Worm (Caenorhabditis elegans) whole organism, L1 larva: Measurements from ENCODE around the gene F40A3.1.
A peak's percentile ranks its signal among the peaks of the same experiment; 100 is the strongest.

Source experiments
- C04F5.9 ChIP-seq: sonication (generic microtip); optimal IDR thresholded peaks from 2 replicates; lab custom pipeline; 2016; ENCODE audit warnings: missing genetic modification characterization, missing compliant biosample characterization
- C16A3.4 ChIP-seq: fragments of 150-350 bp; optimal IDR thresholded peaks from 2 replicates; lab custom pipeline; 2014; ENCODE audit warnings: missing biosample characterization, missing genetic modification characterization
- Y116A8C.19 ChIP-seq: sonication (generic microtip); optimal IDR thresholded peaks from 2 replicates; lab custom pipeline; 2016; ENCODE audit warnings: missing compliant biosample characterization, missing genetic modification characterization, borderline replicate concordance
- aha-1 ChIP-seq: fragments of 150-350 bp; optimal IDR thresholded peaks from 2 replicates; lab custom pipeline; 2014; ENCODE audit warnings: missing biosample characterization, missing genetic modification characterization
- aly-2 ChIP-seq: fragments of 150-350 bp; optimal IDR thresholded peaks from 2 replicates; lab custom pipeline; 2014; ENCODE audit warnings: missing biosample characterization, missing genetic modification characterization
- ceh-90 ChIP-seq: sonication (generic microtip); optimal IDR thresholded peaks from 2 replicates; lab custom pipeline; 2016; ENCODE audit warnings: missing genetic modification characterization, missing compliant biosample characterization
- dpl-1 ChIP-seq, 3 experiments: fragments of 150-350 bp in 2 of 3; sonication (generic microtip) in 1 of 3; optimal IDR thresholded peaks; 2 replicates each; lab custom pipeline; 2014 to 2017; ENCODE audit warnings: missing biosample characterization in 3 of 3, missing genetic modification characterization in 3 of 3, missing genetic modification reagents in 3 of 3
- dsc-1 ChIP-seq: sonication (generic microtip); optimal IDR thresholded peaks from 2 replicates; lab custom pipeline; 2016; ENCODE audit warnings: mild to moderate bottlenecking, missing genetic modification characterization, missing compliant biosample characterization
- egl-27 ChIP-seq, 2 experiments: fragments of 150-350 bp in 1 of 2; sonication (generic microtip); optimal IDR thresholded peaks; 3 replicates each; lab custom pipeline; 2017 to 2018; ENCODE audit warnings: missing biosample characterization in 2 of 2, missing genetic modification characterization in 2 of 2, missing genetic modification reagents in 2 of 2
- elt-2 ChIP-seq: sonication (generic microtip); optimal IDR thresholded peaks from 2 replicates; lab custom pipeline; 2016; ENCODE audit warnings: missing genetic modification characterization, mild to moderate bottlenecking, inconsistent platforms, missing compliant biosample characterization, missing genetic modification reagents
- fkh-10 ChIP-seq: sonication (generic microtip); optimal IDR thresholded peaks from 2 replicates; lab custom pipeline; 2017; ENCODE audit warnings: missing biosample characterization, missing genetic modification reagents, missing genetic modification characterization
- fkh-8 ChIP-seq: sonication (generic microtip); optimal IDR thresholded peaks from 2 replicates; lab custom pipeline; 2016; ENCODE audit warnings: mild to moderate bottlenecking, missing genetic modification characterization, missing compliant biosample characterization
- hlh-17 ChIP-seq: fragments of 200-800 bp; sonication (Bioruptor generic); optimal IDR thresholded peaks from 2 replicates; lab custom pipeline; 2018; ENCODE audit warnings: missing genetic modification characterization, mild to moderate bottlenecking, missing compliant biosample characterization, moderate library complexity, borderline replicate concordance
- jun-1 ChIP-seq: fragments of 150-350 bp; optimal IDR thresholded peaks from 2 replicates; lab custom pipeline; 2014; ENCODE audit warnings: missing biosample characterization, missing genetic modification reagents, missing genetic modification characterization
- lin-35 ChIP-seq, 2 experiments: fragments of 150-350 bp; optimal IDR thresholded peaks; 2 replicates each; lab custom pipeline; 2014; ENCODE audit warnings: missing biosample characterization in 2 of 2, missing genetic modification characterization in 2 of 2, missing genetic modification reagents in 2 of 2
- lir-3 ChIP-seq: sonication (generic microtip); optimal IDR thresholded peaks from 2 replicates; lab custom pipeline; 2016; ENCODE audit warnings: mild to moderate bottlenecking, missing genetic modification characterization, moderate library complexity, missing compliant biosample characterization; ENCODE audit not compliant: poor library complexity
- mab-9 ChIP-seq: fragments of 200-800 bp; sonication (Bioruptor generic); IDR thresholded peaks from 2 replicates; pipeline ENCODE4 v1.3.6; 2022; ENCODE audit warnings: missing genetic modification reagents, missing genetic modification characterization, missing compliant biosample characterization
- mdl-1 ChIP-seq, 2 experiments: fragments of 150-350 bp; optimal IDR thresholded peaks; 2 replicates each; lab custom pipeline; 2014 to 2017; ENCODE audit warnings: missing biosample characterization in 2 of 2, missing genetic modification characterization in 2 of 2, inconsistent platforms in 1 of 2
- mef-2 ChIP-seq: fragments of 150-350 bp; optimal IDR thresholded peaks from 2 replicates; lab custom pipeline; 2014; ENCODE audit warnings: missing biosample characterization, missing genetic modification characterization
- nhr-12 ChIP-seq: sonication (generic microtip); optimal IDR thresholded peaks from 2 replicates; lab custom pipeline; 2017; ENCODE audit warnings: missing biosample characterization, missing genetic modification characterization
- nhr-20 ChIP-seq: sonication (generic microtip); optimal IDR thresholded peaks from 2 replicates; lab custom pipeline; 2016; ENCODE audit warnings: mild to moderate bottlenecking, missing genetic modification characterization, missing compliant biosample characterization
- nhr-237 ChIP-seq: fragments of 150-350 bp; optimal IDR thresholded peaks from 2 replicates; lab custom pipeline; 2014; ENCODE audit warnings: missing biosample characterization, missing genetic modification characterization
- nhr-71 ChIP-seq: sonication (generic microtip); optimal IDR thresholded peaks from 2 replicates; lab custom pipeline; 2016; ENCODE audit warnings: mild to moderate bottlenecking, missing genetic modification characterization, moderate library complexity, missing compliant biosample characterization
- nhr-85 ChIP-seq: sonication (generic microtip); peaks from one replicate; lab custom pipeline; 2016; ENCODE audit warnings: missing genetic modification characterization, inconsistent platforms, missing compliant biosample characterization
- nhr-90 ChIP-seq: sonication (generic microtip); optimal IDR thresholded peaks from 2 replicates; lab custom pipeline; 2016; ENCODE audit warnings: mild to moderate bottlenecking, missing genetic modification characterization, missing compliant biosample characterization; ENCODE audit not compliant: poor library complexity
- pqm-1 ChIP-seq: sonication (generic microtip); optimal IDR thresholded peaks from 3 replicates; lab custom pipeline; 2017; ENCODE audit warnings: missing biosample characterization, missing genetic modification characterization
- snpc-4 ChIP-seq: fragments of 150-350 bp; optimal IDR thresholded peaks from 2 replicates; lab custom pipeline; 2014; ENCODE audit warnings: missing biosample characterization, missing genetic modification characterization
- snu-23 ChIP-seq: sonication (generic microtip); optimal IDR thresholded peaks from 2 replicates; lab custom pipeline; 2016; ENCODE audit warnings: missing genetic modification characterization, missing compliant biosample characterization
- sox-4 ChIP-seq: sonication (generic microtip); optimal IDR thresholded peaks from 2 replicates; lab custom pipeline; 2016; ENCODE audit warnings: missing genetic modification characterization, missing compliant biosample characterization
- unc-30 ChIP-seq: sonication (generic microtip); optimal IDR thresholded peaks from 2 replicates; lab custom pipeline; 2017; ENCODE audit warnings: missing biosample characterization, missing genetic modification characterization
- unc-62 ChIP-seq: fragments of 150-350 bp; optimal IDR thresholded peaks from 2 replicates; lab custom pipeline; 2014; ENCODE audit warnings: missing biosample characterization, missing genetic modification reagents, missing genetic modification characterization
- xbp-1 ChIP-seq: sonication (generic microtip); optimal IDR thresholded peaks from 2 replicates; lab custom pipeline; 2016; ENCODE audit warnings: missing genetic modification characterization, missing compliant biosample characterization
- ztf-11 ChIP-seq, 2 experiments: sonication (generic microtip); optimal IDR thresholded peaks; 2 replicates each; lab custom pipeline; 2016 to 2017; ENCODE audit warnings: missing genetic modification characterization in 2 of 2, missing biosample characterization in 1 of 2, missing compliant biosample characterization in 1 of 2

Gene F40A3.1

DNA sequence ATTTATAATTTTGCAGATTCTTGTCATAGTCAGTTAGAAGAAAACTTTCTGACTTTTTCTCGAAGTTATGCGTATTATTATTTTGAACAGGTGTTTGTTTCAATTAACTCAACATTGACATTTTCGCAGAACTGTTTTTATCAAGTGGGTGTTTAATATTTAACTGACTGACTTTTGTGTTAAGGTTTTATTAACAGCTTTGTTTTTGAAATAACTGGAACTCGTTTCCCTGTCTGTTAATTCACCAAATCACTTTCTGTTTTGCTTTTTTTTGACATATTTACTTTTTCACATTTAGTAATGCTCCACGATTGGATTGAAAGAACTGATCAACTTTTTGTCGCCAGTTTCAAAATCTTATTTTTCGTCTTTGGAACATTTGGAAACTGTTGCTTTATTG lies 34.2 kb downstream of the F40A3.1 start, which contains the start of gene srsx-7:
Gene srsx-7 (plus strand): TSS at position 301 of the 400 bp plus-strand sequence.
- TF ChIP-seq nhr-71 = no peak

DNA sequence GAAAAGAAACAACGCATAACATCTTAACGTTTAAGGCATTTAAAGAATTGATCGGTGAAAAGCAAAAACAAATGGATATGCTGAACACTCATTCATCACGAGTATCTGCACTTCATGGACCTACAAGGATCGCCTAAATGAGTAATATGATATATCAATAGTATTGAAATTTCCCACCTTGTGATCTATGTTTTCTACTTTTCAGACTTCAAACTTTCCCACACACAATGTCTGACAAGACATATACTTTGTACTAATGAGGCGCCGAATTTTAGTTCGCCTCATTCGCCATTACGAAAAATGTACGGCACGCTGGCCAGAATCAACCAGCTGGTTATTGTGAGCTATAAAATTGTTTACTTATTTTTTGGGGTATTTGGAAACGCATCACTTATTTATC lies 35.5 kb downstream of the F40A3.1 start, which contains the start of gene srsx-6:
Gene srsx-6 (plus strand): TSS at position 301 of the 400 bp plus-strand sequence.
- no peak for TF ChIP-seq egl-27 (tag; optimal IDR thresholded peaks at IDR 0.05; lab: Kevin White, UChicago)
- TF ChIP-seq jun-1 (tag; lab: Kevin White, UChicago) = no peak
- TF ChIP-seq aha-1 = no peak
- TF ChIP-seq aly-2 (tag; lab: Kevin White, UChicago) = no peak
- no peak for TF ChIP-seq nhr-20
- no peak for TF ChIP-seq nhr-12
- no peak for TF ChIP-seq elt-2 (tag; lab: Kevin White, UChicago)
- TF ChIP-seq unc-30 = no peak
- no peak for TF ChIP-seq unc-62 (GFP tag; lab: Kevin White, UChicago)
- no peak for TF ChIP-seq lin-35 (GFP tag; optimal IDR thresholded peaks at IDR 0.05; lab: Kevin White, UChicago)
- no peak for TF ChIP-seq sox-4 (tag; lab: Kevin White, UChicago)
- no peak for TF ChIP-seq mef-2
- TF ChIP-seq C16A3.4 (tag; lab: Kevin White, UChicago) = no peak

DNA sequence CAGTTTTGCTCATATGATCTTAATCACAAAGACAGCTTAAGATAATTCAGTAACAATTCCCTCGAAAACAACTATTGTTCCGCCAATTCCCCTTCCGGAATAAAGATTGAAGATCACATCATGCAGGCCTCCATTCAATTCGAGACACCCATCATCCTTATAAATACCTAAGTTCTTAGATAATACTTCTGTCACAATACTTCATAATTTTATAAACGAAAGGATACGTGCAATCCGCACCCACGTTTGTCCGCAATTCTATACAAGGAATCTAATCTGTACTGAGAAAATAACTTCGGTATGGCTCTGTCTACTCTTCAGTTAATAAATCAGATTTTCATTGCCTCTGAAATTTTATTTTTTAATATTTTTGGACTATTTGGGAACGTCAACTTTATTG lies 37.3 kb downstream of the F40A3.1 start, which contains the start of gene srsx-5:
Gene srsx-5 (plus strand): TSS at position 301 of the 400 bp plus-strand sequence.
- no peak for TF ChIP-seq ceh-90
- TF ChIP-seq dsc-1 (tag; lab: Kevin White, UChicago) = peak; percentile 68
- TF ChIP-seq, all 84 proteins: peak for 1

DNA sequence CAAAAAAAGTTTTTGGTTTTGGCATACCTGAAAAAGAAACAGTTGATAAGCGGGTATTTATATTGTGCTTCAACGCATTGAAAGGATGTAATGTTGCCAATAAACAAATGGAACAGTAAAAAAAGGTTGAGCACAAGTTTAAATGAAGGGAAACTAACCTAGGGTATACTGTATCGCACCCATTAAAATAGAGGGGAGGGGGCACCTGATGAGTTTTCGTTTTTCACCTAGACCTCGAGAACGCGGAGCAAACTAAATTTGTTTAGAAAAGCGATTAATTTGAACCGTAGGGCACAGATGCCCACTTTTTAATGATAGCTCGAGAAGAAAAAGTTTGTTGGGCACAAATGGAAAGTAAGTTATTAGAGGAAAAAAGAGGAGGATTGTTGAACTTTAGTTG lies 41.7 kb downstream of the F40A3.1 start, which contains the start of gene ncx-10:
Gene ncx-10 (minus strand): TSS at position 101 of the 400 bp plus-strand sequence.
- TF ChIP-seq nhr-237 (tag; lab: Kevin White, UChicago) (no peak), nhr-20 (no peak), mdl-1 (tag; optimal IDR thresholded peaks at IDR 0.05; lab: Kevin White, UChicago) (no peak), nhr-85 (tag; lab: Kevin White, UChicago) (no peak), mab-9 (GFP tag; lab: Robert Waterston, UW) (no peak), ztf-11 (tag; optimal IDR thresholded peaks at IDR 0.05; lab: Kevin White, UChicago) (no peak), snpc-4 (no peak), pqm-1 (tag; lab: Kevin White, UChicago) (no peak), dpl-1 (GFP tag; optimal IDR thresholded peaks at IDR 0.05; lab: Kevin White, UChicago) (no peak), xbp-1 (tag; lab: Kevin White, UChicago) (no peak), fkh-8 (tag; lab: Kevin White, UChicago) (no peak), snu-23 (GFP tag; lab: Kevin White, UChicago) (no peak), Y116A8C.19 (tag; lab: Kevin White, UChicago) (no peak), lir-3 (tag; lab: Kevin White, UChicago) (no peak), C04F5.9 (no peak), aly-2 (tag; lab: Kevin White, UChicago) (no peak), lin-35 (GFP tag; optimal IDR thresholded peaks at IDR 0.05; lab: Kevin White, UChicago) (no peak), ceh-90 (no peak), jun-1 (tag; lab: Kevin White, UChicago) (no peak)

DNA sequence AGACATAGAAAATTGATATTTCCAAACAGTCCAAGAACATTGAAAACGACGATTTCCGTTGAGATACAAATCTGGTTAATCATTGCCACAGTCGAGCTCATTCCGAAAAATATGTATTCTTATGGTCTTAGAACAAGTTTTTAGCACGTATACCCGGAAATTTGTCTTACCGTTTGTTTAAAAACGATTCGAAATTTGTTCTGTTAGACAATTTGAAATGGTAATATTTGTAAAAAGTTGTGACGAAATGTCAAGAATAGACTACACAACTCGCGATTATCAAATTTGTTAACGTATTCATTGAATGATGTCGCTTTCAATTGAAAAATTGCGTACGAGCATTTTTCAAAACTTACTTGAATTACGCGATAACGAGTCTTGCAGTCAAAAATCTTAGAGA lies 45.8 kb downstream of the F40A3.1 start, which contains the start of gene srsx-3:
Gene srsx-3 (minus strand): TSS at position 101 of the 400 bp plus-strand sequence.
- TF ChIP-seq unc-30 = no peak

DNA sequence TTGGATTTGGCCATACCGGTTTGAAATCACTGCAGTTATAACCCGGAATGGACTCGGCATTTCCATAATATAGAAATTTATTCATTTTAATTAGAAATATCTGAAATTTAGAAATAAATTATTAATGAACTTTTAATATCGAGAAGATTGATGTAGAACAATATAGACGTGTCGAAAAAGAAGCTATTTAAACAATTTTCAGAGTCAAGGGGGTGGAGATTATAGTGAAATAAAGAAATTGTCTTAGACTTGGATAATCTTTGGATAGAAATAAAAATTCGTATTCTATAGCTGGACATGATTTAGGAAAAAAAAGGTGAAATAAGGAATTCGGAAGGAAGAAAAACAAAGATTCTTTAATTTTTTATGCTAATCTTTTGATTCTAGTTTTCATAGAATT lies 49.0 kb downstream of the F40A3.1 start, which contains the start of gene srt-53:
Gene srt-53 (minus strand): TSS at position 101 of the 400 bp plus-strand sequence.
- TF ChIP-seq mdl-1 (tag; optimal IDR thresholded peaks at IDR 0.05; lab: Kevin White, UChicago) = no peak
- no peak for TF ChIP-seq fkh-10 (GFP tag; lab: Kevin White, UChicago)
- no peak for TF ChIP-seq hlh-17 (GFP tag; lab: Kevin White, UChicago)
- TF ChIP-seq nhr-90 (tag; lab: Kevin White, UChicago) = no peak
